Fruit fly (Drosophila melanogaster): Measurements from ENCODE around the gene CG5953.

Gene CG5953

DNA sequence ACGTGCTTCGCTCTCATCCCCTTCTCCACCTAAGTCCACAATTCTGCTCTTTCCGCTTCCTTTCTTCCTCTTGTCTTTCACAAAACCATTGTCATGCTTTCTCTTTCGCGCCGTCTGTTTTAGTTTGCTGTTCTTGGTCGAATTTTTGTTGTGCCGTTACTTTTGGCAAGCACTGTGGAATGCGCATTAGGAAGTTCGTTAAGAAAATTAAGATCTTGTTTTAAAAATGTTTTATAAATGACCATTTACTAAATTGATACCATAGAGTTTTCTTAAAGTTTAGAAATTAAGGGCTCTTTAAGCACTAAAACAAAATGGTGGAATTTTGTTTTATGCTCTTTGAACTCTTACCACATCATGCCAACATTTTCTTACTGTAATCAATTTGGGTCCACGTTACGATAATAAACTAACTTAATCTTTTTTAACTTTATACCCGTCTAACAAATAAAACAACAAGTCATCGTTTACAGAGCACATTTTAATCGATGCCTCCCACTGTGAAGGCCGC lies 2.4 kb upstream of the CG5953 start (continued):
- TF ChIP-seq CG10209 (GFP tag; optimal IDR thresholded peaks at IDR 0.05) (peak; percentile 60), dmrt99B (tag; optimal IDR thresholded peaks at IDR 0.05) (peak; percentile 89), exex (tag; optimal IDR thresholded peaks at IDR 0.05) (peak; percentile 45), Dek (tag; optimal IDR thresholded peaks at IDR 0.05) (peak; percentile 81), fru (optimal IDR thresholded peaks at IDR 0.05) (no peak), Hr78 (GFP tag; optimal IDR thresholded peaks at IDR 0.05) (peak in 1 of 2 experiments; percentile 35), CG4707 (GFP tag; optimal IDR thresholded peaks at IDR 0.05) (peak; percentile 38), CG2678 (tag; optimal IDR thresholded peaks at IDR 0.05) (peak; percentile 91), NK7.1 (GFP tag; optimal IDR thresholded peaks at IDR 0.05) (peak; percentile 71), p53 (GFP tag; optimal IDR thresholded peaks at IDR 0.05) (peak; percentile 13), CG10462 (GFP tag; optimal IDR thresholded peaks at IDR 0.05) (no peak), stwl (tag; optimal IDR thresholded peaks at IDR 0.05) (no peak), vfl (GFP tag; optimal IDR thresholded peaks at IDR 0.05) (peak; percentile 50), emc (GFP tag; optimal IDR thresholded peaks at IDR 0.05) (peak; percentile 12), CG12155 (GFP tag; optimal IDR thresholded peaks at IDR 0.05) (peak; percentile 45), CG12659 (GFP tag; optimal IDR thresholded peaks at IDR 0.05) (peak; percentile 74), CG12071 (GFP tag; optimal IDR thresholded peaks at IDR 0.05) (no peak), disco-r (GFP tag; optimal IDR thresholded peaks at IDR 0.05) (peak; percentile 64), ssp (GFP tag; IDR thresholded peaks at IDR 0.05) (no peak), sim (GFP tag; IDR thresholded peaks at IDR 0.05) (no peak), CG16815 (GFP tag; optimal IDR thresholded peaks at IDR 0.05) (peak; percentile 61), CG13424 (tag; optimal IDR thresholded peaks at IDR 0.05) (peak; percentile 79), CG17361 (GFP tag; IDR thresholded peaks at IDR 0.05) (peak; percentile 64), CG17829 (tag; optimal IDR thresholded peaks at IDR 0.05) (peak; percentile 20), scrt (GFP tag; optimal IDR thresholded peaks at IDR 0.05) (no peak), btn (GFP tag; optimal IDR thresholded peaks at IDR 0.05) (no peak), CG4617 (GFP tag; optimal IDR thresholded peaks at IDR 0.05; ENCODE audit: borderline replicate concordance) (no peak), CG2129 (GFP tag; IDR thresholded peaks at IDR 0.05; ENCODE audit: partially characterized antibody) (no peak), HLHmδ (GFP tag; optimal IDR thresholded peaks at IDR 0.05) (no peak), CTCF (GFP tag; optimal IDR thresholded peaks at IDR 0.05) (no peak), CG17385 (GFP tag; optimal IDR thresholded peaks at IDR 0.05) (peak; percentile 72), Nf-YC (tag; optimal IDR thresholded peaks at IDR 0.05) (peak; percentile 42), Trl (optimal IDR thresholded peaks at IDR 0.05) (peak in 1 of 2 experiments; percentile 41), Trl (GFP tag; optimal IDR thresholded peaks at IDR 0.05) (peak; percentile 63), repo (GFP tag; optimal IDR thresholded peaks at IDR 0.05) (peak; percentile 53), mirr (GFP tag; optimal IDR thresholded peaks at IDR 0.05) (no peak), salm (tag; optimal IDR thresholded peaks at IDR 0.05) (peak; percentile 48), Eip74EF (GFP tag; optimal IDR thresholded peaks at IDR 0.05) (peak in 1 of 2 experiments; percentile 65), Fer2 (tag; optimal IDR thresholded peaks at IDR 0.05) (peak; percentile 50), bsh (GFP tag; optimal IDR thresholded peaks at IDR 0.05) (peak in 1 of 2 experiments; percentile 52), Hmx (GFP tag; optimal IDR thresholded peaks at IDR 0.05) (peak; percentile 19), prd (optimal IDR thresholded peaks at IDR 0.05) (no peak), prd (GFP tag; IDR thresholded peaks at IDR 0.05) (peak; percentile 12; the same call in 1 of the 3 replicates), Bgb (GFP tag; IDR thresholded peaks at IDR 0.05; ENCODE audit: partially characterized antibody) (no peak), Jarid2 (GFP tag; optimal IDR thresholded peaks at IDR 0.05) (peak; percentile 35), CG10565 (GFP tag; optimal IDR thresholded peaks at IDR 0.05) (no peak), kni (GFP tag; optimal IDR thresholded peaks at IDR 0.05) (no peak), lmd (GFP tag; IDR thresholded peaks at IDR 0.05) (peak; percentile 78), sc (optimal IDR thresholded peaks at IDR 0.05) (no peak), sc (GFP tag; optimal IDR thresholded peaks at IDR 0.05) (peak; percentile 28), grn (GFP tag; optimal IDR thresholded peaks at IDR 0.05) (no peak)
